Fruit fly (Drosophila melanogaster): Measurements from ENCODE around the gene bves.

The bves gene

dm6 chrX:21035208-21035937 lies 18.4 kb upstream of the bves start, which contains the start of gene Ntf-2 (continued):
- TF ChIP-seq insv (GFP tag; optimal IDR thresholded peaks at IDR 0.05) (no peak), pros (GFP tag; optimal IDR thresholded peaks at IDR 0.05) (no peak), Dip3 (GFP tag; optimal IDR thresholded peaks at IDR 0.05) (peak; percentile 30), zf30C (GFP tag; optimal IDR thresholded peaks at IDR 0.05) (no peak), Scr (GFP tag; IDR thresholded peaks at IDR 0.05; ENCODE audit: partially characterized antibody) (peak; percentile 80), unc-4 (GFP tag; IDR thresholded peaks at IDR 0.05; ENCODE audit: partially characterized antibody) (peak; percentile 70), grn (GFP tag; optimal IDR thresholded peaks at IDR 0.05) (peak; percentile 7), aop (GFP tag; IDR thresholded peaks at IDR 0.05) (no peak), Hmr (GFP tag; optimal IDR thresholded peaks at IDR 0.05) (peak; percentile 28), CG30020 (tag; optimal IDR thresholded peaks at IDR 0.05) (no peak), CG16779 (GFP tag; IDR thresholded peaks at IDR 0.05) (no peak), gro (GFP tag; optimal IDR thresholded peaks at IDR 0.05) (peak; percentile 26), br (optimal IDR thresholded peaks at IDR 0.05) (no peak), BEAF-32 (GFP tag; optimal IDR thresholded peaks at IDR 0.05) (peak; percentile 86), Antp (GFP tag; optimal IDR thresholded peaks at IDR 0.05) (no peak), CG13775 (GFP tag; optimal IDR thresholded peaks at IDR 0.05) (no peak), CG15696 (tag; optimal IDR thresholded peaks at IDR 0.05) (no peak), CG10366 (GFP tag; IDR thresholded peaks at IDR 0.05) (no peak), row (GFP tag; IDR thresholded peaks at IDR 0.05) (peak; percentile 55), CG10654 (GFP tag; optimal IDR thresholded peaks at IDR 0.05) (no peak), Ets65A (GFP tag) (peak; percentile 73), chinmo (GFP tag; IDR thresholded peaks at IDR 0.05; ENCODE audit: partially characterized antibody) (0 out of 4 replicates have a peak, but pooled peaks have one; percentile 44), so (GFP tag; IDR thresholded peaks at IDR 0.05) (no peak), CG15011 (GFP tag; optimal IDR thresholded peaks at IDR 0.05) (no peak), ewg (GFP tag; optimal IDR thresholded peaks at IDR 0.05) (no peak), CG1832 (GFP tag; optimal IDR thresholded peaks at IDR 0.05) (no peak), tin (GFP tag; optimal IDR thresholded peaks at IDR 0.05) (peak; percentile 12), grau (tag; optimal IDR thresholded peaks at IDR 0.05) (no peak), CG1602 (GFP tag; optimal IDR thresholded peaks at IDR 0.05) (peak; percentile 16), trh (GFP tag; optimal IDR thresholded peaks at IDR 0.05) (no peak), hkb (optimal IDR thresholded peaks at IDR 0.05) (no peak), hkb (GFP tag; IDR thresholded peaks at IDR 0.05) (no peak), CG7928 (GFP tag; optimal IDR thresholded peaks at IDR 0.05) (peak; percentile 86), HLHmδ (GFP tag; optimal IDR thresholded peaks at IDR 0.05) (peak; percentile 48), NC2β (GFP tag; optimal IDR thresholded peaks at IDR 0.05) (peak; percentile 30), CG2199 (GFP tag; IDR thresholded peaks at IDR 0.05) (no peak), zfh1 (GFP tag; IDR thresholded peaks at IDR 0.05) (0 out of 3 replicates have a peak, but pooled peaks have one; percentile 29), Rfx (GFP tag; IDR thresholded peaks at IDR 0.05) (peak; percentile 61), fu2 (GFP tag; optimal IDR thresholded peaks at IDR 0.05) (no peak), CG3281 (GFP tag; optimal IDR thresholded peaks at IDR 0.05) (no peak), Doc3 (GFP tag; IDR thresholded peaks at IDR 0.05; ENCODE audit: partially characterized antibody) (peak; percentile 57; the same call in 2 of the 3 replicates), cwo (GFP tag; optimal IDR thresholded peaks at IDR 0.05) (no peak), wor (GFP tag; IDR thresholded peaks at IDR 0.05) (no peak), HHEX (GFP tag; optimal IDR thresholded peaks at IDR 0.05) (no peak), sob (GFP tag; IDR thresholded peaks at IDR 0.05) (peak; percentile 39; the same call in 1 of the 2 replicates), Doc2 (GFP tag; IDR thresholded peaks at IDR 0.05) (no peak), NfI (GFP tag; optimal IDR thresholded peaks at IDR 0.05) (peak; percentile 33), ems (GFP tag; optimal IDR thresholded peaks at IDR 0.05) (no peak), sens (GFP tag) (peak; percentile 69), gem (tag; optimal IDR thresholded peaks at IDR 0.05) (no peak)

Measured in whole organism, embryonic.